Fruit fly (Drosophila melanogaster) whole organism, embryonic: ENCODE results near the gene Mettl2.

ENCODE experiments used
- Awh ChIP-seq: fragments of 200-800 bp; sonication (Bioruptor generic); IDR thresholded peaks from 2 replicates; pipeline ENCODE4, ENCODE4 v1.3.6; 2022; ENCODE audit warnings: missing biosample characterization, missing genetic modification characterization
- B-H2 ChIP-seq: fragments of 200-800 bp; sonication (Bioruptor generic); optimal IDR thresholded peaks from 2 replicates; lab custom pipeline; 2018; ENCODE audit warnings: missing biosample characterization, mild to moderate bottlenecking, missing genetic modification characterization
- Bgb ChIP-seq: fragments of 200-800 bp; sonication (Bioruptor generic); IDR thresholded peaks from 2 replicates; pipeline ENCODE4 v1.3.6; 2022; ENCODE audit warnings: missing biosample characterization, missing genetic modification characterization; ENCODE audit not compliant: partially characterized antibody
- CG10147 ChIP-seq: fragments of 200-800 bp; sonication (Bioruptor generic); optimal IDR thresholded peaks from 2 replicates; lab custom pipeline; 2019; ENCODE audit warnings: missing biosample characterization, mild to moderate bottlenecking, missing genetic modification characterization, moderate library complexity
- CG10321 ChIP-seq: fragments of 200-800 bp; sonication (Bioruptor generic); IDR thresholded peaks from 2 replicates; pipeline ENCODE4 v1.3.6; 2022; ENCODE audit warnings: missing biosample characterization, missing genetic modification characterization
- CG10654 ChIP-seq: fragments of 200-800 bp; sonication (Bioruptor generic); optimal IDR thresholded peaks from 2 replicates; lab custom pipeline; 2016; ENCODE audit warnings: missing biosample characterization, missing genetic modification characterization
- CG13894 ChIP-seq: fragments of 200-800 bp; sonication (Bioruptor generic); optimal IDR thresholded peaks from 3 replicates; lab custom pipeline; 2018; ENCODE audit warnings: missing biosample characterization, mild to moderate bottlenecking, missing genetic modification characterization, moderate library complexity
- CG16779 ChIP-seq: fragments of 200-800 bp; sonication (Bioruptor generic); IDR thresholded peaks from 2 replicates; pipeline ENCODE4 v1.3.6; 2022; ENCODE audit warnings: missing biosample characterization, missing genetic modification characterization
- CG31224 ChIP-seq: fragments of 200-800 bp; sonication (Bioruptor generic); IDR thresholded peaks from 2 replicates; pipeline ENCODE4 v1.3.6; 2022; ENCODE audit warnings: missing biosample characterization, missing genetic modification characterization
- CG32767 ChIP-seq: fragments of 200-800 bp; sonication (Bioruptor generic); IDR thresholded peaks from 2 replicates; pipeline ENCODE4 v1.3.6; 2022; ENCODE audit warnings: missing biosample characterization, missing genetic modification characterization
- CG34422 ChIP-seq: fragments of 200-800 bp; sonication (Bioruptor generic); IDR thresholded peaks from 3 replicates; pipeline ENCODE4 v1.3.6; 2022; ENCODE audit warnings: missing biosample characterization, missing genetic modification characterization
- CG5180 ChIP-seq: fragments of 200-800 bp; sonication (Bioruptor generic); optimal IDR thresholded peaks from 3 replicates; lab custom pipeline; 2017; ENCODE audit warnings: missing biosample characterization, missing genetic modification characterization, mild to moderate bottlenecking, moderate library complexity, missing genetic modification reagents
- CG6791 ChIP-seq: fragments of 200-800 bp; sonication (Bioruptor generic); IDR thresholded peaks from 3 replicates; pipeline ENCODE4 v1.3.6; 2022; ENCODE audit warnings: missing biosample characterization, missing genetic modification characterization; ENCODE audit not compliant: partially characterized antibody
- CG6813 ChIP-seq: fragments of 200-800 bp; sonication (Bioruptor generic); optimal IDR thresholded peaks from 2 replicates; lab custom pipeline; 2017; ENCODE audit warnings: missing biosample characterization, missing genetic modification characterization, mild to moderate bottlenecking, moderate library complexity, missing genetic modification reagents
- CG7745 ChIP-seq: fragments of 200-800 bp; sonication (Bioruptor generic); optimal IDR thresholded peaks from 2 replicates; lab custom pipeline; 2018; ENCODE audit warnings: missing biosample characterization, mild to moderate bottlenecking, missing genetic modification characterization, moderate library complexity
- Deaf1 ChIP-seq: fragments of 200-800 bp; optimal IDR thresholded peaks from 3 replicates; lab custom pipeline; 2019; ENCODE audit warnings: missing biosample characterization, mild to moderate bottlenecking, missing genetic modification characterization, moderate library complexity
- E2f2 ChIP-seq: fragments of 200-800 bp; sonication (Bioruptor generic); IDR thresholded peaks from 2 replicates; pipeline ENCODE4 v1.3.6; 2022; ENCODE audit warnings: missing biosample characterization, missing genetic modification characterization
- Fer1 ChIP-seq: fragments of 200-800 bp; sonication (Bioruptor generic); optimal IDR thresholded peaks from 2 replicates; lab custom pipeline; 2017; ENCODE audit warnings: missing biosample characterization, mild to moderate bottlenecking, missing genetic modification characterization
- Hand ChIP-seq: fragments of 200-800 bp; sonication (Bioruptor generic); optimal IDR thresholded peaks from 2 replicates; lab custom pipeline; 2017; ENCODE audit warnings: mild to moderate bottlenecking, missing biosample characterization, missing genetic modification reagents, missing genetic modification characterization
- Lhr ChIP-seq: fragments of 200-800 bp; sonication (Bioruptor generic); optimal IDR thresholded peaks from 3 replicates; lab custom pipeline; 2017; ENCODE audit warnings: mild to moderate bottlenecking, missing biosample characterization, missing genetic modification reagents, missing genetic modification characterization
- NFAT ChIP-seq: fragments of 200-800 bp; sonication (Bioruptor generic); IDR thresholded peaks from 2 replicates; pipeline ENCODE4 v1.3.6; 2022; ENCODE audit warnings: missing biosample characterization, missing genetic modification characterization
- Neu2 ChIP-seq: fragments of 200-800 bp; sonication (Bioruptor generic); optimal IDR thresholded peaks from 3 replicates; lab custom pipeline; 2016; ENCODE audit warnings: missing biosample characterization, missing genetic modification characterization, borderline replicate concordance
- Nf-YB ChIP-seq: fragments of 200-800 bp; sonication (Bioruptor generic); optimal IDR thresholded peaks from 3 replicates; lab custom pipeline; 2019; ENCODE audit warnings: missing biosample characterization, mild to moderate bottlenecking, missing genetic modification characterization, moderate library complexity
- Pdp1 ChIP-seq, 2 experiments: fragments of 200-800 bp; sonication (Bioruptor generic); optimal IDR thresholded peaks; 3 replicates each; lab custom pipeline; 2016; ENCODE audit warnings: missing biosample characterization in 2 of 2, missing genetic modification characterization in 2 of 2, mild to moderate bottlenecking in 1 of 2, moderate library complexity in 1 of 2
- Sry-β ChIP-seq: fragments of 200-800 bp; sonication (Bioruptor generic); optimal IDR thresholded peaks from 2 replicates; lab custom pipeline; 2018; ENCODE audit warnings: missing biosample characterization, mild to moderate bottlenecking, missing genetic modification characterization, moderate library complexity
- abd-A ChIP-seq: fragments of 200-800 bp; sonication (Bioruptor generic); optimal IDR thresholded peaks from 3 replicates; lab custom pipeline; 2019; ENCODE audit warnings: missing biosample characterization, mild to moderate bottlenecking, missing genetic modification characterization, moderate library complexity
- ase ChIP-seq: fragments of 200-800 bp; sonication (Bioruptor generic); IDR thresholded peaks from 3 replicates; pipeline ENCODE4 v1.3.6; 2022; ENCODE audit warnings: missing biosample characterization, missing genetic modification characterization
- ato ChIP-seq: fragments of 200-800 bp; sonication (Bioruptor generic); IDR thresholded peaks from 2 replicates; pipeline ENCODE4 v1.3.6; 2022; ENCODE audit warnings: missing biosample characterization, missing genetic modification characterization; ENCODE audit not compliant: partially characterized antibody
- chinmo ChIP-seq: fragments of 200-800 bp; sonication (Bioruptor generic); IDR thresholded peaks from 4 replicates; pipeline ENCODE4 v1.3.6; 2022; ENCODE audit warnings: missing biosample characterization, missing genetic modification characterization; ENCODE audit not compliant: partially characterized antibody
- ci ChIP-seq: fragments of 200-800 bp; sonication (Bioruptor generic); IDR thresholded peaks from 3 replicates; pipeline ENCODE4 v1.3.6; 2022; ENCODE audit warnings: missing biosample characterization, missing genetic modification characterization
- da ChIP-seq: fragments of 200-800 bp; sonication (Bioruptor generic); optimal IDR thresholded peaks from 2 replicates; lab custom pipeline; 2016; ENCODE audit warnings: missing biosample characterization, missing genetic modification characterization
- dpn ChIP-seq, 2 experiments: fragments of 200-800 bp; sonication (Bioruptor generic); optimal IDR thresholded peaks; 3 replicates each; lab custom pipeline; 2016; ENCODE audit warnings: missing biosample characterization in 2 of 2, missing genetic modification characterization in 2 of 2
- ewg ChIP-seq: fragments of 200-800 bp; sonication (Bioruptor generic); optimal IDR thresholded peaks from 3 replicates; lab custom pipeline; 2017; ENCODE audit warnings: mild to moderate bottlenecking, missing biosample characterization, missing genetic modification reagents, missing genetic modification characterization
- gcm ChIP-seq: fragments of 200-800 bp; sonication (Bioruptor generic); optimal IDR thresholded peaks from 2 replicates; lab custom pipeline; 2019; ENCODE audit warnings: missing biosample characterization, mild to moderate bottlenecking, missing genetic modification characterization, moderate library complexity
- grau ChIP-seq: fragments of 200-800 bp; optimal IDR thresholded peaks from 3 replicates; lab custom pipeline; 2019; ENCODE audit warnings: missing biosample characterization, mild to moderate bottlenecking, missing genetic modification characterization, moderate library complexity
- lilli ChIP-seq: fragments of 200-800 bp; sonication (Bioruptor generic); optimal IDR thresholded peaks from 3 replicates; lab custom pipeline; 2016; ENCODE audit warnings: missing biosample characterization, missing genetic modification characterization
- nerfin-1 ChIP-seq: fragments of 200-800 bp; sonication (Bioruptor generic); optimal IDR thresholded peaks from 3 replicates; lab custom pipeline; 2019; ENCODE audit warnings: missing biosample characterization, mild to moderate bottlenecking, missing genetic modification characterization, moderate library complexity
- ranshi ChIP-seq: fragments of 200-800 bp; sonication (Bioruptor generic); IDR thresholded peaks from 2 replicates; pipeline ENCODE4 v1.3.6; 2022; ENCODE audit warnings: missing biosample characterization, missing genetic modification characterization
- repo ChIP-seq: fragments of 200-800 bp; sonication (Bioruptor generic); optimal IDR thresholded peaks from 2 replicates; lab custom pipeline; 2016; ENCODE audit warnings: missing biosample characterization, missing genetic modification characterization
- sc ChIP-seq, 3 experiments: fragments of >200 bp in 2 of 3; fragments of 200-800 bp in 1 of 3; sonication (Bioruptor generic) in 1 of 3; optimal IDR thresholded peaks; 2 replicates in 2 of 3; 3 replicates in 1 of 3; lab custom pipeline; 2017; ENCODE audit warnings: mild to moderate bottlenecking in 1 of 3, missing biosample characterization in 1 of 3, missing genetic modification characterization in 1 of 3, missing genetic modification reagents in 1 of 3
- scrt ChIP-seq: fragments of 200-800 bp; sonication (Bioruptor generic); optimal IDR thresholded peaks from 2 replicates; lab custom pipeline; 2018; ENCODE audit warnings: missing biosample characterization, mild to moderate bottlenecking, missing genetic modification characterization, moderate library complexity
- seq ChIP-seq: fragments of 200-800 bp; sonication (Bioruptor generic); IDR thresholded peaks from 2 replicates; pipeline ENCODE4 v1.3.6; 2022; ENCODE audit warnings: missing biosample characterization, missing genetic modification characterization
- shn ChIP-seq: fragments of 200-800 bp; sonication (Bioruptor generic); optimal IDR thresholded peaks from 3 replicates; lab custom pipeline; 2016; ENCODE audit warnings: missing biosample characterization, missing genetic modification characterization
- slp2 ChIP-seq: fragments of 200-800 bp; sonication (Bioruptor generic); optimal IDR thresholded peaks from 2 replicates; lab custom pipeline; 2016; ENCODE audit warnings: missing biosample characterization, missing genetic modification characterization
- so ChIP-seq: fragments of 200-800 bp; sonication (Bioruptor generic); IDR thresholded peaks from 3 replicates; pipeline ENCODE4 v1.3.6; 2022; ENCODE audit warnings: missing biosample characterization, missing genetic modification characterization
- stwl ChIP-seq: fragments of 200-800 bp; sonication (Bioruptor generic); optimal IDR thresholded peaks from 3 replicates; lab custom pipeline; 2018; ENCODE audit warnings: missing biosample characterization, mild to moderate bottlenecking, missing genetic modification characterization, moderate library complexity
- zen2 ChIP-seq: fragments of 200-800 bp; sonication (Bioruptor generic); IDR thresholded peaks from 3 replicates; pipeline ENCODE4 v1.3.6; 2022; ENCODE audit warnings: missing biosample characterization, missing genetic modification characterization; ENCODE audit not compliant: partially characterized antibody

Gene Mettl2

DNA sequence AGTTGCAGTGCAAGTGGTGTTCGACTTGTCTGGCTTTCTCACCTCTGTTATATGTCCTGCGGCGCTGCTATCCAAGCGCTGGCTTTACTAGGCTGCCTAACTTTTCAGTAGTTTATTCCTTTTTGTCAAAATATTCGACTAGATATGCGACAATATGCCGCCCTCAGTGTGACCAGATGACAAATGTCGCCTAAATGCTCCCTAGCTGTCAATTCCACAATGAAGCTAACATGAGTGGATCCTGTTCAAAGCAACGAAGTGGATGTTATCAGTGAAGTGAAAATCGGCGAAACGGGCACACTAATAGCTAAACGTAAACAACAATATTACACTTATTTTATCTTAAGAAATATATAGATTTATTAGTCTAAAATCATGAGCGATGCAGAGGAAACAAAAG, 25.8 kb upstream of the Mettl2 start, which contains the start of the genes Srrm234 and CG7974 (continued):
- TF ChIP-seq NFAT (GFP tag; lab: Robert Waterston, UW) (no peak), B-H2 (GFP tag; lab: Kevin White, UChicago) (no peak), CG10147 (GFP tag; lab: Kevin White, UChicago) (peak; percentile 25), grau (tag; lab: Kevin White, UChicago) (peak; percentile 4), slp2 (GFP tag; lab: Kevin White, UChicago) (no peak), stwl (peak; percentile 96)

DNA sequence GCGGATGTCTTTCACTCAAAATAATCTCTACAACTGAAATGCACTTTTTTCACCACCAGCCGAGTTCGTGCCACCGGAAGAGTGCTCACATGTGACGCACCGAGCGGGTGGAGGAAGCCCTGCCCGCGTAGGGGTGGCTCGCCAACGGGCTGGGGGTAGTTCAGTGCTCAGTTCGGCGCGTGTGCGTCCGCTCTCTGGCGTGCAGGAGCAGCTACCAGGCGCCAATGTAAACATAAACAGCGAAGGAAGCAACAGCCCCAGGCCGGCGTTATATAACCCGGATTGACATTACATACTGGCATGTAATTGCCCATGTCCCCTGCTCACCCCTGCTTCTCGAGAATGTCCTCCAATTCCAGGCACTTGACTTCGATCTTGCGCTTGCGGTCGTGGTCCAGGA, 25.2 kb upstream of the Mettl2 start:
- 0 out of 3 replicates have a peak, but pooled peaks have one; percentile 28 for TF ChIP-seq CG6791 (GFP tag; lab: Robert Waterston, UW)
- peak; percentile 27 for TF ChIP-seq abd-A (tag; lab: Kevin White, UChicago)
- TF ChIP-seq zen2 (GFP tag; lab: Robert Waterston, UW) = peak; percentile 52; the same call in 2 of the 3 replicates
- 0 out of 2 replicates have a peak, but pooled peaks have one; percentile 11 for TF ChIP-seq Bgb (GFP tag; lab: Robert Waterston, UW)
- TF ChIP-seq Pdp1 (GFP tag; optimal IDR thresholded peaks at IDR 0.05; lab: Kevin White, UChicago) = peak in 1 of 2 experiments; percentile 92
- TF ChIP-seq da (GFP tag; lab: Kevin White, UChicago) = no peak
- TF ChIP-seq seq (GFP tag; lab: Robert Waterston, UW) = peak; percentile 86
- TF ChIP-seq Sry-β = no peak
- 0 out of 3 replicates have a peak, but pooled peaks have one; percentile 13 for TF ChIP-seq ci (GFP tag; lab: Robert Waterston, UW)
- TF ChIP-seq Awh (GFP tag; lab: Robert Waterston, UW) = 0 out of 2 replicates have a peak, but pooled peaks have one; percentile 10
- no peak for TF ChIP-seq dpn (GFP tag; optimal IDR thresholded peaks at IDR 0.05; lab: Kevin White, UChicago)
- peak; percentile 26; the same call in 1 of the 3 replicates for TF ChIP-seq CG34422 (GFP tag; lab: Robert Waterston, UW)
- no peak for TF ChIP-seq ase (GFP tag; lab: Robert Waterston, UW)
- TF ChIP-seq nerfin-1 = peak; percentile 21
- TF ChIP-seq CG31224 (GFP tag; lab: Robert Waterston, UW) = peak; percentile 99
- no peak for TF ChIP-seq CG13894 (tag; lab: Kevin White, UChicago)
- TF ChIP-seq ewg (GFP tag; lab: Kevin White, UChicago) = peak; percentile 84
- no peak for TF ChIP-seq CG16779 (GFP tag; lab: Robert Waterston, UW)
- TF ChIP-seq Hand (GFP tag; lab: Kevin White, UChicago) = peak; percentile 5
- TF ChIP-seq scrt (GFP tag; lab: Kevin White, UChicago) = peak; percentile 96
- 0 out of 4 replicates have a peak, but pooled peaks have one; percentile 53 for TF ChIP-seq chinmo

DNA sequence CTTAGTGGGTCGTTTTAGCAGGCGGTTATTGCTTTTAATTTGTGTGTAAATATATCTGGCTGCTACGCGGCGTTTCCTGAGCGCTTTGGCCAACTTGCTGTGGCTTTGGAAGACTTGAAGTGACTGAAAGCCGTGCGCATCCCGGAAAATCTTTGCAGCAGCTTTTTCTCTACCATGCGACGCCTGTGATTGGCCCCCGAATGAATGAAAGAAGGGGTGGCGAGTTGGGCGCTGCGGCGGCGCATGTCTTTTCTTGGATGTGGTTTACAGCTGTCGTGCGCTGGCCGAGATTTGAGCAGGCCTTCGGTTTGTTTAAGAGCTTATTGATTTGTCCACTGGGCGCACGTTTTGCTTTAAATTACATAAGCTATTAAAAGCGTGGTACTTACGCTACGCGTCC, 24.5 kb upstream of the Mettl2 start:
- TF ChIP-seq CG32767 (peak; percentile 48; the same call in 1 of the 2 replicates), lilli (GFP tag; lab: Kevin White, UChicago) (no peak), repo (GFP tag; lab: Kevin White, UChicago) (no peak), Lhr (GFP tag; lab: Kevin White, UChicago) (no peak), CG6813 (no peak), Nf-YB (GFP tag; lab: Kevin White, UChicago) (peak; percentile 81), ato (GFP tag; lab: Robert Waterston, UW) (no peak), CG10654 (GFP tag; lab: Kevin White, UChicago) (no peak), CG10321 (GFP tag; lab: Robert Waterston, UW) (no peak), sc (optimal IDR thresholded peaks at IDR 0.05; lab: Kevin White, UChicago) (no peak), sc (GFP tag; optimal IDR thresholded peaks at IDR 0.05; lab: Kevin White, UChicago) (no peak), Fer1 (GFP tag; lab: Kevin White, UChicago) (no peak), CG7745 (no peak), ranshi (GFP tag; lab: Robert Waterston, UW) (no peak), E2f2 (GFP tag; lab: Robert Waterston, UW) (no peak), gcm (GFP tag; lab: Kevin White, UChicago) (no peak), Neu2 (no peak), shn (GFP tag; lab: Kevin White, UChicago) (no peak), CG5180 (GFP tag; lab: Kevin White, UChicago) (no peak), Deaf1 (peak; percentile 68), so (GFP tag; lab: Robert Waterston, UW) (no peak)
